Worm (Caenorhabditis elegans) whole organism, early embryonic: ENCODE results near the gene str-206.

ENCODE experiments used
- B0310.2 ChIP-seq: sonication (generic microtip); optimal IDR thresholded peaks from 2 replicates; lab custom pipeline; 2016; ENCODE audit warnings: mild to moderate bottlenecking, missing genetic modification characterization, missing compliant biosample characterization
- aly-1 ChIP-seq: sonication (generic microtip); optimal IDR thresholded peaks from 2 replicates; lab custom pipeline; 2016; ENCODE audit warnings: missing genetic modification characterization, missing compliant biosample characterization
- ama-1 ChIP-seq: fragments of 150-350 bp; optimal IDR thresholded peaks from 2 replicates; lab custom pipeline; 2014
- ceh-36 ChIP-seq: sonication (generic microtip); optimal IDR thresholded peaks from 2 replicates; lab custom pipeline; 2016; ENCODE audit warnings: missing genetic modification characterization, inconsistent platforms, missing compliant biosample characterization
- flt-1 ChIP-seq: fragments of 200-800 bp; sonication (Bioruptor generic); IDR thresholded peaks from 2 replicates; pipeline ENCODE4 v1.3.6; 2022; ENCODE audit warnings: missing genetic modification characterization, missing compliant biosample characterization
- hmbx-1 ChIP-seq: sonication (generic microtip); optimal IDR thresholded peaks from 2 replicates; lab custom pipeline; 2016; ENCODE audit warnings: mild to moderate bottlenecking, missing genetic modification characterization, missing compliant biosample characterization
- hnd-1 ChIP-seq: sonication (generic microtip); optimal IDR thresholded peaks from 2 replicates; lab custom pipeline; 2016; ENCODE audit warnings: missing genetic modification characterization, missing compliant biosample characterization
- tbx-37 ChIP-seq: fragments of 200-800 bp; sonication (Bioruptor generic); conservative IDR thresholded peaks from 2 replicates; pipeline ENCODE4 v1.3.6; 2022; ENCODE audit warnings: missing genetic modification reagents, missing genetic modification characterization, missing compliant biosample characterization

DNA sequence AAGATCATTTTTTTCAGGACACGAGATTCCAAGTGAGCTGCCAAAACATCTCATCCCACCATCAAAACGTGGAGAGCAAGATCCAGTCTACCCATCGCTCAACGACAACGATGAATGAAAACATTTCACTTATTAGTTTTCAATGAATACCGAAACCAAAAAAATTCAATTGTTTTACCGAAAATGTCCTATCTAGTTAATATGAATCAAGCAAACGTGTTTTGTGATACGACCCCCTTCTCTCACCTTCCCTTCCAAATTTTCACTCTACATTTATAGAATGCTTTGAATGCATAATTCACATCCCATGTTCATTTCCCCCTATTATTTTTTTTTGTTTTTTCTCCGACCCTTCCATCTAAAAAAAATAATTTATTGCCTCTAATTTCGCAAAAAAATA is 792 bp upstream of the str-206 start:
- TF ChIP-seq ama-1 (lab: Kevin White, UChicago) = no peak
- no peak for TF ChIP-seq flt-1 (GFP tag; lab: Robert Waterston, UW)
- no peak for TF ChIP-seq tbx-37 (GFP tag; lab: Robert Waterston, UW)
- TF ChIP-seq hnd-1 (tag; lab: Kevin White, UChicago) = no peak
- no peak for TF ChIP-seq hmbx-1 (tag; lab: Kevin White, UChicago)
- TF ChIP-seq B0310.2 (tag; lab: Kevin White, UChicago) = no peak
- TF ChIP-seq ceh-36 (tag; lab: Kevin White, UChicago) = no peak
- TF ChIP-seq aly-1 (tag; lab: Kevin White, UChicago) = no peak
